Fruit fly (Drosophila melanogaster) whole organism, embryonic: ENCODE results near the gene CG9030.

Experiments
- Adf1 ChIP-seq: fragments of 200-800 bp; sonication (Bioruptor generic); IDR thresholded peaks from 2 replicates; pipeline ENCODE4 v1.3.6; 2022; ENCODE audit warnings: missing biosample characterization, missing genetic modification characterization
- B-H2 ChIP-seq: fragments of 200-800 bp; sonication (Bioruptor generic); optimal IDR thresholded peaks from 2 replicates; lab custom pipeline; 2018; ENCODE audit warnings: missing biosample characterization, mild to moderate bottlenecking, missing genetic modification characterization
- BtbVII ChIP-seq: fragments of 200-800 bp; sonication (Bioruptor generic); optimal IDR thresholded peaks from 3 replicates; lab custom pipeline; 2017; ENCODE audit warnings: missing biosample characterization, mild to moderate bottlenecking, missing genetic modification characterization
- C15 ChIP-seq: fragments of 200-800 bp; sonication (Bioruptor generic); IDR thresholded peaks from 3 replicates; pipeline ENCODE4 v1.3.6; 2022; ENCODE audit warnings: missing biosample characterization, missing genetic modification characterization
- CG1024 ChIP-seq: fragments of 200-800 bp; sonication (Bioruptor generic); IDR thresholded peaks from 2 replicates; pipeline ENCODE4 v1.3.6; 2022; ENCODE audit warnings: missing biosample characterization, missing genetic modification characterization
- CG11398 ChIP-seq: fragments of 200-800 bp; sonication (Bioruptor generic); optimal IDR thresholded peaks from 2 replicates; lab custom pipeline; 2016; ENCODE audit warnings: missing biosample characterization, missing genetic modification characterization
- CG11723 ChIP-seq: fragments of 200-800 bp; sonication (Bioruptor generic); optimal IDR thresholded peaks from 2 replicates; lab custom pipeline; 2017; ENCODE audit warnings: missing biosample characterization, mild to moderate bottlenecking, missing genetic modification characterization
- CG12104 ChIP-seq: fragments of 200-800 bp; sonication (Bioruptor generic); optimal IDR thresholded peaks from 3 replicates; lab custom pipeline; 2016; ENCODE audit warnings: missing biosample characterization, missing genetic modification characterization
- CG12769 ChIP-seq: fragments of 200-800 bp; sonication (Bioruptor generic); optimal IDR thresholded peaks from 2 replicates; lab custom pipeline; 2019; ENCODE audit warnings: missing biosample characterization, mild to moderate bottlenecking, missing genetic modification characterization, moderate library complexity
- CG13424 ChIP-seq: fragments of 200-800 bp; sonication (Bioruptor generic); optimal IDR thresholded peaks from 2 replicates; lab custom pipeline; 2019; ENCODE audit warnings: missing biosample characterization, mild to moderate bottlenecking, missing genetic modification characterization, moderate library complexity
- CG13775 ChIP-seq: fragments of 200-800 bp; sonication (Bioruptor generic); optimal IDR thresholded peaks from 3 replicates; lab custom pipeline; 2017; ENCODE audit warnings: missing biosample characterization, mild to moderate bottlenecking, missing genetic modification characterization
- CG14441 ChIP-seq: fragments of 200-800 bp; sonication (Bioruptor generic); IDR thresholded peaks from 2 replicates; pipeline ENCODE4 v1.3.6; 2022; ENCODE audit warnings: missing biosample characterization, missing genetic modification characterization
- CG17568 ChIP-seq: fragments of 200-800 bp; sonication (Bioruptor generic); optimal IDR thresholded peaks from 2 replicates; lab custom pipeline; 2018; ENCODE audit warnings: missing biosample characterization, mild to moderate bottlenecking, missing genetic modification characterization, moderate library complexity
- CG17802 ChIP-seq: fragments of 200-800 bp; sonication (Bioruptor generic); optimal IDR thresholded peaks from 2 replicates; lab custom pipeline; 2018; ENCODE audit warnings: missing biosample characterization, mild to moderate bottlenecking, missing genetic modification characterization, moderate library complexity
- CG31365 ChIP-seq: fragments of 200-800 bp; sonication (Bioruptor generic); optimal IDR thresholded peaks from 2 replicates; lab custom pipeline; 2018; ENCODE audit warnings: missing biosample characterization, mild to moderate bottlenecking, missing genetic modification characterization
- CG32772 ChIP-seq: fragments of 200-800 bp; sonication (Bioruptor generic); IDR thresholded peaks from 2 replicates; pipeline ENCODE4 v1.3.6; 2022; ENCODE audit warnings: missing biosample characterization, missing genetic modification characterization
- CG33557 ChIP-seq: fragments of 200-800 bp; sonication (Bioruptor generic); optimal IDR thresholded peaks from 2 replicates; lab custom pipeline; 2019; ENCODE audit warnings: missing biosample characterization, mild to moderate bottlenecking, missing genetic modification characterization, moderate library complexity
- CG3995 ChIP-seq: fragments of 200-800 bp; sonication (Bioruptor generic); optimal IDR thresholded peaks from 3 replicates; lab custom pipeline; 2016; ENCODE audit warnings: missing biosample characterization, missing genetic modification characterization
- CG4282 ChIP-seq: fragments of 200-800 bp; sonication (Bioruptor generic); optimal IDR thresholded peaks from 2 replicates; lab custom pipeline; 2016; ENCODE audit warnings: missing biosample characterization, missing genetic modification characterization
- CG4328 ChIP-seq: fragments of 200-800 bp; sonication (Bioruptor generic); optimal IDR thresholded peaks from 3 replicates; lab custom pipeline; 2017; ENCODE audit warnings: missing biosample characterization, missing genetic modification reagents, missing genetic modification characterization
- CG43689 ChIP-seq: fragments of 200-800 bp; sonication (Bioruptor generic); IDR thresholded peaks from 2 replicates; pipeline ENCODE4 v1.3.6; 2022; ENCODE audit warnings: missing biosample characterization, missing genetic modification characterization
- CG6654 ChIP-seq: fragments of 200-800 bp; sonication (Bioruptor generic); optimal IDR thresholded peaks from 2 replicates; lab custom pipeline; 2017; ENCODE audit warnings: missing biosample characterization, mild to moderate bottlenecking, missing genetic modification characterization
- CG6765 ChIP-seq: fragments of 200-800 bp; sonication (Bioruptor generic); optimal IDR thresholded peaks from 3 replicates; lab custom pipeline; 2017; ENCODE audit warnings: missing biosample characterization, mild to moderate bottlenecking, missing genetic modification characterization
- CG8290 ChIP-seq, 3 experiments: fragments of 200-800 bp; sonication (Bioruptor generic); optimal IDR thresholded peaks; 2 replicates each; lab custom pipeline; 2016 to 2019; ENCODE audit warnings: missing biosample characterization in 3 of 3, missing genetic modification characterization in 3 of 3, mild to moderate bottlenecking in 2 of 3, moderate library complexity in 1 of 3
- CG9727 ChIP-seq: fragments of 200-800 bp; sonication (Bioruptor generic); optimal IDR thresholded peaks from 3 replicates; lab custom pipeline; 2017; ENCODE audit warnings: missing biosample characterization, mild to moderate bottlenecking, missing genetic modification characterization
- Dp ChIP-seq: fragments of 200-800 bp; sonication (Bioruptor generic); optimal IDR thresholded peaks from 2 replicates; lab custom pipeline; 2018; ENCODE audit warnings: missing biosample characterization, mild to moderate bottlenecking, missing genetic modification characterization, moderate library complexity
- H2.0 ChIP-seq: fragments of 200-800 bp; sonication (Bioruptor generic); IDR thresholded peaks from 2 replicates; pipeline ENCODE4 v1.3.6; 2022; ENCODE audit warnings: missing biosample characterization, missing genetic modification characterization
- Hand ChIP-seq: fragments of 200-800 bp; sonication (Bioruptor generic); optimal IDR thresholded peaks from 2 replicates; lab custom pipeline; 2017; ENCODE audit warnings: mild to moderate bottlenecking, missing biosample characterization, missing genetic modification reagents, missing genetic modification characterization
- Med ChIP-seq: fragments of 200-800 bp; sonication (Bioruptor generic); peaks from one replicate; lab custom pipeline; 2016; ENCODE audit warnings: missing biosample characterization, missing genetic modification characterization, mild to moderate bottlenecking, inconsistent platforms, moderate library complexity
- Nf-YA ChIP-seq: fragments of 200-800 bp; sonication (Bioruptor generic); IDR thresholded peaks from 2 replicates; pipeline ENCODE4 v1.3.6; 2022; ENCODE audit warnings: missing biosample characterization, missing genetic modification characterization
- NfI ChIP-seq: fragments of 200-800 bp; sonication (Bioruptor generic); optimal IDR thresholded peaks from 3 replicates; lab custom pipeline; 2018; ENCODE audit warnings: missing biosample characterization, mild to moderate bottlenecking, missing genetic modification characterization, moderate library complexity
- PHDP ChIP-seq: fragments of 200-800 bp; sonication (Bioruptor generic); optimal IDR thresholded peaks from 3 replicates; lab custom pipeline; 2018; ENCODE audit warnings: missing biosample characterization, mild to moderate bottlenecking, missing genetic modification characterization, moderate library complexity
- Ravus ChIP-seq: fragments of 200-800 bp; sonication (Bioruptor generic); IDR thresholded peaks from 2 replicates; pipeline ENCODE4 v1.3.6; 2022; ENCODE audit warnings: missing biosample characterization, missing genetic modification characterization
- chn ChIP-seq: fragments of 200-800 bp; sonication (Bioruptor generic); optimal IDR thresholded peaks from 2 replicates; lab custom pipeline; 2016; ENCODE audit warnings: missing biosample characterization, missing genetic modification characterization
- crol ChIP-seq: fragments of 200-800 bp; sonication (Bioruptor generic); IDR thresholded peaks from 2 replicates; pipeline ENCODE4 v1.3.6; 2022; ENCODE audit warnings: missing biosample characterization, missing genetic modification characterization
- ftz-f1 ChIP-seq: fragments of 200-800 bp; sonication (Bioruptor generic); optimal IDR thresholded peaks from 2 replicates; lab custom pipeline; 2016; ENCODE audit warnings: missing biosample characterization, missing genetic modification characterization
- gce ChIP-seq: fragments of 200-800 bp; sonication (Bioruptor generic); IDR thresholded peaks from 3 replicates; pipeline ENCODE4 v1.3.6; 2022; ENCODE audit warnings: missing biosample characterization, missing genetic modification characterization
- gcm ChIP-seq: fragments of 200-800 bp; sonication (Bioruptor generic); optimal IDR thresholded peaks from 2 replicates; lab custom pipeline; 2019; ENCODE audit warnings: missing biosample characterization, mild to moderate bottlenecking, missing genetic modification characterization, moderate library complexity
- gro ChIP-seq: fragments of 200-800 bp; sonication (Bioruptor generic); optimal IDR thresholded peaks from 2 replicates; lab custom pipeline; 2016; ENCODE audit warnings: missing biosample characterization, missing genetic modification characterization
- knrl ChIP-seq: fragments of 200-800 bp; sonication (Bioruptor generic); IDR thresholded peaks from 3 replicates; pipeline ENCODE4 v1.3.6; 2022; ENCODE audit warnings: missing biosample characterization, missing genetic modification characterization; ENCODE audit not compliant: partially characterized antibody
- lbe ChIP-seq: fragments of 200-800 bp; sonication (Bioruptor generic); optimal IDR thresholded peaks from 2 replicates; lab custom pipeline; 2016; ENCODE audit warnings: missing biosample characterization, mild to moderate bottlenecking, missing genetic modification characterization
- otp ChIP-seq: fragments of 200-800 bp; sonication (Bioruptor generic); IDR thresholded peaks from 3 replicates; pipeline ENCODE4, ENCODE4 v1.3.6; 2022; ENCODE audit warnings: missing biosample characterization, missing genetic modification characterization
- p53 ChIP-seq: fragments of 200-800 bp; sonication (Bioruptor generic); optimal IDR thresholded peaks from 2 replicates; lab custom pipeline; 2016; ENCODE audit warnings: missing biosample characterization, missing genetic modification characterization
- peb ChIP-seq: fragments of 200-800 bp; sonication (Bioruptor generic); IDR thresholded peaks from 2 replicates; pipeline ENCODE4 v1.3.6; 2022; ENCODE audit warnings: missing biosample characterization, missing genetic modification characterization
- psq ChIP-seq: fragments of 200-800 bp; sonication (Bioruptor generic); optimal IDR thresholded peaks from 2 replicates; lab custom pipeline; 2017; ENCODE audit warnings: missing biosample characterization, missing genetic modification characterization
- salm ChIP-seq: fragments of 200-800 bp; sonication (Bioruptor generic); optimal IDR thresholded peaks from 2 replicates; lab custom pipeline; 2018; ENCODE audit warnings: missing biosample characterization, mild to moderate bottlenecking, missing genetic modification characterization
- sc ChIP-seq, 3 experiments: fragments of >200 bp in 2 of 3; fragments of 200-800 bp in 1 of 3; sonication (Bioruptor generic) in 1 of 3; optimal IDR thresholded peaks; 2 replicates in 2 of 3; 3 replicates in 1 of 3; lab custom pipeline; 2017; ENCODE audit warnings: mild to moderate bottlenecking in 1 of 3, missing biosample characterization in 1 of 3, missing genetic modification characterization in 1 of 3, missing genetic modification reagents in 1 of 3
- sens ChIP-seq: fragments of 200-800 bp; sonication (Bioruptor generic); peaks from one replicate; lab custom pipeline; 2016; ENCODE audit warnings: missing biosample characterization, missing genetic modification characterization
- stc ChIP-seq: fragments of 200-800 bp; sonication (Bioruptor generic); IDR thresholded peaks from 2 replicates; pipeline ENCODE4 v1.3.6; 2022; ENCODE audit warnings: missing biosample characterization, missing genetic modification characterization
- zfh1 ChIP-seq: fragments of 200-800 bp; sonication (Bioruptor generic); IDR thresholded peaks from 3 replicates; pipeline ENCODE4 v1.3.6; 2022; ENCODE audit warnings: missing biosample characterization, missing genetic modification characterization

CG9030 gene

dm6 chrX:14947399-14947798, 7.5 kb downstream of the CG9030 start:
- TF ChIP-seq lbe (GFP tag; lab: Kevin White, UChicago), result no peak
- TF ChIP-seq stc (GFP tag; lab: Robert Waterston, UW), result peak; percentile 59
- no peak for TF ChIP-seq CG17802 (tag; lab: Kevin White, UChicago)
- no peak for TF ChIP-seq Ravus
- TF ChIP-seq CG8290 (GFP tag; optimal IDR thresholded peaks at IDR 0.05; lab: Kevin White, UChicago), result no peak
- peak; percentile 37 to 63 for TF ChIP-seq CG8290 (tag; optimal IDR thresholded peaks at IDR 0.05; lab: Kevin White, UChicago)
- TF ChIP-seq CG12104 (GFP tag; lab: Kevin White, UChicago), result peak; percentile 5
- TF ChIP-seq chn (GFP tag; lab: Kevin White, UChicago), result no peak
- TF ChIP-seq Dp (GFP tag; lab: Kevin White, UChicago), result no peak
- TF ChIP-seq PHDP (tag; lab: Kevin White, UChicago), result peak; percentile 13
- TF ChIP-seq CG43689 (GFP tag; lab: Robert Waterston, UW), result no peak
- peak; percentile 48 for TF ChIP-seq CG4328 (GFP tag; lab: Kevin White, UChicago)
- TF ChIP-seq gro (GFP tag; lab: Kevin White, UChicago), result no peak
- TF ChIP-seq knrl (GFP tag; lab: Robert Waterston, UW), result no peak
- TF ChIP-seq ftz-f1, result no peak
- peak; percentile 76 for TF ChIP-seq Med (GFP tag; lab: Kevin White, UChicago)
- peak; percentile 47 for TF ChIP-seq CG6654
- 0 out of 2 replicates have a peak, but pooled peaks have one; percentile 7 for TF ChIP-seq H2.0 (GFP tag; lab: Robert Waterston, UW)
- TF ChIP-seq CG3995, result no peak
- TF ChIP-seq B-H2, result peak; percentile 18
- peak; percentile 65; the same call in 1 of the 3 replicates for TF ChIP-seq gce (GFP tag; lab: Robert Waterston, UW)
- TF ChIP-seq psq, result no peak
- no peak for TF ChIP-seq p53
- no peak for TF ChIP-seq CG11398 (GFP tag; lab: Kevin White, UChicago)
- TF ChIP-seq CG31365 (tag; lab: Kevin White, UChicago), result peak; percentile 34
- peak; percentile 58 for TF ChIP-seq NfI (GFP tag; lab: Kevin White, UChicago)
- no peak for TF ChIP-seq CG17568 (GFP tag; lab: Kevin White, UChicago)
- TF ChIP-seq Hand (GFP tag; lab: Kevin White, UChicago), result peak; percentile 5
- peak; percentile 31 for TF ChIP-seq CG9727
- peak; percentile 25 for TF ChIP-seq CG13424 (tag; lab: Kevin White, UChicago)
- peak; percentile 10; the same call in 1 of the 2 replicates for TF ChIP-seq CG1024 (GFP tag; lab: Robert Waterston, UW)
- TF ChIP-seq sc (optimal IDR thresholded peaks at IDR 0.05; lab: Kevin White, UChicago), result no peak
- peak; percentile 16 for TF ChIP-seq sc (GFP tag; optimal IDR thresholded peaks at IDR 0.05; lab: Kevin White, UChicago)
- 0 out of 2 replicates have a peak, but pooled peaks have one; percentile 29 for TF ChIP-seq Nf-YA (GFP tag; lab: Robert Waterston, UW)
- peak; percentile 81 for TF ChIP-seq BtbVII (GFP tag; lab: Kevin White, UChicago)
- TF ChIP-seq CG14441 (GFP tag; lab: Robert Waterston, UW), result 0 out of 2 replicates have a peak, but pooled peaks have one; percentile 26
- TF ChIP-seq zfh1 (GFP tag; lab: Robert Waterston, UW), result 0 out of 3 replicates have a peak, but pooled peaks have one; percentile 22
- TF ChIP-seq CG33557 (GFP tag; lab: Kevin White, UChicago), result peak; percentile 48
- TF ChIP-seq gcm, result peak; percentile 35
- TF ChIP-seq CG4282 (GFP tag; lab: Kevin White, UChicago), result no peak
- peak; percentile 53 for TF ChIP-seq CG12769
- TF ChIP-seq peb (GFP tag; lab: Robert Waterston, UW), result 0 out of 2 replicates have a peak, but pooled peaks have one; percentile 17
- TF ChIP-seq CG32772 (GFP tag; lab: Robert Waterston, UW), result no peak
- TF ChIP-seq CG11723 (GFP tag; lab: Kevin White, UChicago), result peak; percentile 60
- TF ChIP-seq sens (GFP tag; lab: Kevin White, UChicago), result peak; percentile 81
- no peak for TF ChIP-seq salm (tag; lab: Kevin White, UChicago)
- TF ChIP-seq Adf1 (GFP tag; lab: Robert Waterston, UW), result peak; percentile 55; the same call in 1 of the 2 replicates
- TF ChIP-seq crol (GFP tag; lab: Robert Waterston, UW), result peak; percentile 88
- peak; percentile 46; the same call in 1 of the 3 replicates for TF ChIP-seq C15 (GFP tag; lab: Robert Waterston, UW)
- peak; percentile 86 for TF ChIP-seq CG6765 (GFP tag; lab: Kevin White, UChicago)
- TF ChIP-seq CG13775 (GFP tag; lab: Kevin White, UChicago), result peak; percentile 24
- TF ChIP-seq otp (GFP tag; lab: Robert Waterston, UW), result peak; percentile 77; the same call in 2 of the 3 replicates
